Worm (Caenorhabditis elegans) whole organism, midembryonic: ENCODE data around the gene C14C6.6.

Source experiments
- T22C8.4 ChIP-seq: fragments of 200-800 bp; sonication (Bioruptor generic); IDR thresholded peaks from 2 replicates; pipeline ENCODE4 v1.3.6; 2022; ENCODE audit warnings: missing genetic modification characterization, missing compliant biosample characterization
- cog-1 ChIP-seq: sonication (generic microtip); optimal IDR thresholded peaks from 2 replicates; lab custom pipeline; 2016; ENCODE audit warnings: missing genetic modification characterization, missing compliant biosample characterization
- flt-1 ChIP-seq: fragments of 200-800 bp; sonication (Bioruptor generic); IDR thresholded peaks from 2 replicates; pipeline ENCODE4 v1.3.6; 2022; ENCODE audit warnings: missing genetic modification characterization, missing compliant biosample characterization
- klf-2 ChIP-seq: fragments of 200-800 bp; sonication (Bioruptor generic); conservative IDR thresholded peaks from 2 replicates; pipeline ENCODE4 v1.3.6; 2022; ENCODE audit warnings: missing genetic modification reagents, missing genetic modification characterization, missing compliant biosample characterization
- med-1 ChIP-seq: sonication (generic microtip); optimal IDR thresholded peaks from 2 replicates; lab custom pipeline; 2017; ENCODE audit warnings: missing genetic modification characterization, mild to moderate bottlenecking, missing compliant biosample characterization, antibody characterized with exemption, missing genetic modification reagents; ENCODE audit not compliant: insufficient read depth
- tab-1 ChIP-seq: fragments of 200-800 bp; sonication (Bioruptor generic); IDR thresholded peaks from 2 replicates; pipeline ENCODE4 v1.3.6; 2022; ENCODE audit warnings: missing genetic modification characterization, missing compliant biosample characterization
- ztf-23 ChIP-seq: fragments of 200-800 bp; sonication (Bioruptor generic); IDR thresholded peaks from 2 replicates; pipeline ENCODE4 v1.3.6; 2022; ENCODE audit warnings: missing genetic modification reagents, missing genetic modification characterization, missing compliant biosample characterization
- ztf-29 ChIP-seq: fragments of 200-800 bp; sonication (Bioruptor generic); IDR thresholded peaks from 2 replicates; pipeline ENCODE4 v1.3.6; 2022; ENCODE audit warnings: missing genetic modification reagents, missing genetic modification characterization, missing compliant biosample characterization

DNA sequence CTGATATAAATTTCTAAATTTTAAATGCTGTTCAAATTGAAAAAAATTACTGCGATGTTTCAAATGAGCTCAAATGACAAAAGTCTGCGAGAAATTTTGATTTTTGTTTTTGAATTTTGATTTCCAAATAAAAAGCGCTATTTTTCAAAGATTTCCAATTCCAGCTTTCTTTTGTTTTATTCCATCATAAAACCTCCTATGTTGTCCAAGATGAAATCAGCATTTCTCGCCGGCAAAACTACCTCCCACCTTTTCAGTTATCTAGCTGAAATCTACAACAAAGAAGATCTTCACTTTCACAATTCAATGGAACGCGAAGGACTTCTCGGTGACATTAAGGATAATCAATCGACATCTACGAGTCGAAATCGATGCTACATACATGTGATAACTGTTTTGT lies 31.1 kb upstream of the C14C6.6 start, which contains the start of gene K06H6.4:
- no peak for TF ChIP-seq T22C8.4 (GFP tag; lab: Robert Waterston, UW)
- TF ChIP-seq cog-1 (tag; lab: Kevin White, UChicago): no peak
- no peak for TF ChIP-seq ztf-23 (GFP tag; lab: Robert Waterston, UW)
- no peak for TF ChIP-seq ztf-29 (GFP tag; lab: Robert Waterston, UW)
- no peak for TF ChIP-seq tab-1 (GFP tag; lab: Robert Waterston, UW)
- no peak for TF ChIP-seq flt-1 (GFP tag; lab: Robert Waterston, UW)
- no peak for TF ChIP-seq med-1 (GFP tag; lab: Kevin White, UChicago)
- TF ChIP-seq klf-2: no peak
